Worm (Caenorhabditis elegans) whole organism, L4 larva: ENCODE results near the gene mvb-12.

Experiments used
- D1046.2 ChIP-seq: fragments of 200-800 bp; sonication (Bioruptor generic); IDR thresholded peaks from 2 replicates; pipeline ENCODE4 v1.3.6; 2022; ENCODE audit warnings: missing genetic modification characterization, missing compliant biosample characterization
- T20F7.1 ChIP-seq: fragments of 200-800 bp; sonication (Bioruptor generic); optimal IDR thresholded peaks from 2 replicates; lab custom pipeline; 2018; ENCODE audit warnings: mild to moderate bottlenecking, missing genetic modification characterization, missing compliant biosample characterization
- Y105C5A.15 ChIP-seq: fragments of 200-800 bp; sonication (Bioruptor generic); IDR thresholded peaks from 2 replicates; pipeline ENCODE4 v1.3.6; 2022; ENCODE audit warnings: missing genetic modification characterization, missing compliant biosample characterization
- Y48G9A.11 ChIP-seq: fragments of 200-800 bp; sonication (Bioruptor generic); IDR thresholded peaks from 2 replicates; pipeline ENCODE4 v1.3.6; 2022; ENCODE audit warnings: missing genetic modification reagents, missing genetic modification characterization, missing compliant biosample characterization
- aha-1 ChIP-seq: fragments of 150-350 bp; peaks from one replicate; lab custom pipeline; 2014; ENCODE audit warnings: missing biosample characterization, missing genetic modification characterization
- ceh-20 ChIP-seq: fragments of 200-800 bp; sonication (Bioruptor generic); IDR thresholded peaks from 2 replicates; pipeline ENCODE4 v1.3.6; 2022; ENCODE audit warnings: missing genetic modification reagents, missing genetic modification characterization, missing compliant biosample characterization
- ceh-44 ChIP-seq: fragments of 200-800 bp; sonication (Bioruptor generic); IDR thresholded peaks from 2 replicates; pipeline ENCODE4 v1.3.6; 2022; ENCODE audit warnings: missing genetic modification reagents, missing genetic modification characterization, missing compliant biosample characterization
- ctbp-1 ChIP-seq: fragments of 200-800 bp; sonication (Bioruptor generic); IDR thresholded peaks from 2 replicates; pipeline ENCODE4 v1.3.6; 2022; ENCODE audit warnings: missing genetic modification reagents, missing genetic modification characterization, missing compliant biosample characterization
- dmd-6 ChIP-seq: fragments of 200-800 bp; sonication (Bioruptor generic); IDR thresholded peaks from 2 replicates; pipeline ENCODE4 v1.3.6; 2022; ENCODE audit warnings: missing genetic modification reagents, missing genetic modification characterization, missing compliant biosample characterization
- dmd-9 ChIP-seq: fragments of 200-800 bp; sonication (Bioruptor generic); IDR thresholded peaks from 2 replicates; pipeline ENCODE4 v1.3.6; 2022; ENCODE audit warnings: missing genetic modification reagents, missing genetic modification characterization, missing compliant biosample characterization
- dpl-1 ChIP-seq: fragments of 150-350 bp; optimal IDR thresholded peaks from 2 replicates; lab custom pipeline; 2014; ENCODE audit warnings: missing biosample characterization, missing genetic modification reagents, missing genetic modification characterization
- duxl-1 ChIP-seq: sonication (generic microtip); optimal IDR thresholded peaks from 2 replicates; lab custom pipeline; 2016; ENCODE audit warnings: mild to moderate bottlenecking, missing genetic modification characterization, moderate library complexity, missing compliant biosample characterization; ENCODE audit not compliant: poor library complexity
- egl-43 ChIP-seq: fragments of 200-800 bp; sonication (Bioruptor generic); IDR thresholded peaks from 2 replicates; pipeline ENCODE4 v1.3.6; 2022; ENCODE audit warnings: missing genetic modification reagents, missing genetic modification characterization, missing compliant biosample characterization
- fkh-10 ChIP-seq: fragments of 150-350 bp; optimal IDR thresholded peaks from 2 replicates; lab custom pipeline; 2014; ENCODE audit warnings: missing biosample characterization, missing genetic modification reagents, missing genetic modification characterization
- lin-29 ChIP-seq: fragments of 200-800 bp; sonication (Bioruptor generic); IDR thresholded peaks from 2 replicates; pipeline ENCODE4 v1.3.6; 2022; ENCODE audit warnings: missing genetic modification reagents, missing genetic modification characterization, missing compliant biosample characterization
- lin-39 ChIP-seq: fragments of 150-350 bp; optimal IDR thresholded peaks from 2 replicates; lab custom pipeline; 2014; ENCODE audit warnings: missing biosample characterization, missing genetic modification reagents, missing genetic modification characterization
- lir-3 ChIP-seq: sonication (generic microtip); optimal IDR thresholded peaks from 2 replicates; lab custom pipeline; 2016; ENCODE audit warnings: mild to moderate bottlenecking, missing genetic modification characterization, missing compliant biosample characterization
- madf-5 ChIP-seq, 2 experiments: fragments of 200-800 bp; sonication (Bioruptor generic); IDR thresholded peaks; 2 replicates each; pipeline ENCODE4 v1.3.6; 2022; ENCODE audit warnings: missing compliant biosample characterization in 2 of 2, missing genetic modification characterization in 2 of 2
- madf-9 ChIP-seq: fragments of 200-800 bp; sonication (Bioruptor generic); conservative IDR thresholded peaks from 2 replicates; pipeline ENCODE4 v1.3.6; 2022; ENCODE audit warnings: missing genetic modification reagents, missing genetic modification characterization, missing compliant biosample characterization
- mdl-1 ChIP-seq, 2 experiments: fragments of 150-350 bp in 1 of 2; sonication (generic microtip) in 1 of 2; optimal IDR thresholded peaks; 2 replicates each; lab custom pipeline; 2014 to 2017; ENCODE audit warnings: missing biosample characterization in 2 of 2, missing genetic modification characterization in 2 of 2
- mep-1 ChIP-seq: fragments of 150-350 bp; sonication (generic microtip); optimal IDR thresholded peaks from 3 replicates; lab custom pipeline; 2014; ENCODE audit warnings: missing biosample characterization, missing genetic modification characterization
- mxl-2 ChIP-seq: fragments of 200-800 bp; sonication (Bioruptor generic); conservative IDR thresholded peaks from 2 replicates; pipeline ENCODE4 v1.3.6; 2022; ENCODE audit warnings: missing genetic modification reagents, missing genetic modification characterization, missing compliant biosample characterization
- nhr-11 ChIP-seq: fragments of 150-350 bp; optimal IDR thresholded peaks from 2 replicates; lab custom pipeline; 2014; ENCODE audit warnings: missing biosample characterization, missing genetic modification characterization
- nhr-25 ChIP-seq: sonication (generic microtip); optimal IDR thresholded peaks from 2 replicates; lab custom pipeline; 2017; ENCODE audit warnings: missing genetic modification characterization, mild to moderate bottlenecking, missing compliant biosample characterization, antibody characterized with exemption, moderate library complexity, borderline replicate concordance; ENCODE audit not compliant: insufficient read depth
- nhr-42 ChIP-seq: fragments of 200-800 bp; sonication (Bioruptor generic); IDR thresholded peaks from 2 replicates; pipeline ENCODE4 v1.3.6; 2022; ENCODE audit warnings: missing genetic modification characterization, missing compliant biosample characterization
- nhr-48 ChIP-seq: sonication (generic microtip); optimal IDR thresholded peaks from 2 replicates; lab custom pipeline; 2016; ENCODE audit warnings: mild to moderate bottlenecking, missing genetic modification characterization, missing compliant biosample characterization
- nhr-6 ChIP-seq: fragments of 150-350 bp; optimal IDR thresholded peaks from 2 replicates; lab custom pipeline; 2014; ENCODE audit warnings: missing biosample characterization, missing genetic modification characterization
- nhr-76 ChIP-seq: fragments of 150-350 bp; optimal IDR thresholded peaks from 2 replicates; lab custom pipeline; 2014; ENCODE audit warnings: missing biosample characterization, missing genetic modification characterization
- nhr-77 ChIP-seq: fragments of 150-350 bp; optimal IDR thresholded peaks from 2 replicates; lab custom pipeline; 2014; ENCODE audit warnings: missing biosample characterization, missing genetic modification characterization
- pha-4 ChIP-seq, 2 experiments: fragments of 150-350 bp in 1 of 2; fragments of 200-800 bp in 1 of 2; sonication (Bioruptor generic) in 1 of 2; IDR thresholded peaks in 1 of 2; optimal IDR thresholded peaks in 1 of 2; 2 replicates each; pipeline versions ENCODE4 v1.3.6 to Lab custom; 2014 to 2022; ENCODE audit warnings: missing genetic modification characterization in 2 of 2, missing genetic modification reagents in 2 of 2, missing biosample characterization in 1 of 2, missing compliant biosample characterization in 1 of 2
- php-3 ChIP-seq: fragments of 200-800 bp; sonication (Bioruptor generic); IDR thresholded peaks from 2 replicates; pipeline ENCODE4 v1.3.6; 2022; ENCODE audit warnings: missing genetic modification reagents, missing genetic modification characterization, missing compliant biosample characterization
- rbr-2 ChIP-seq: sonication (generic microtip); optimal IDR thresholded peaks from 2 replicates; lab custom pipeline; 2016; ENCODE audit warnings: missing genotype, missing genetic modification characterization, missing compliant biosample characterization
- set-16 ChIP-seq: fragments of 200-800 bp; sonication (Bioruptor generic); IDR thresholded peaks from 2 replicates; pipeline ENCODE4 v1.3.6; 2022; ENCODE audit warnings: missing genetic modification reagents, missing genetic modification characterization, missing compliant biosample characterization
- skn-1 ChIP-seq: fragments of 150-350 bp; optimal IDR thresholded peaks from 2 replicates; lab custom pipeline; 2014; ENCODE audit warnings: missing biosample characterization, missing genetic modification characterization
- snpc-1.2 ChIP-seq: fragments of 200-800 bp; sonication (Bioruptor generic); IDR thresholded peaks from 2 replicates; pipeline ENCODE4 v1.3.6; 2022; ENCODE audit warnings: missing genetic modification reagents, missing genetic modification characterization, missing compliant biosample characterization
- spr-1 ChIP-seq: sonication (generic microtip); optimal IDR thresholded peaks from 2 replicates; lab custom pipeline; 2016; ENCODE audit warnings: mild to moderate bottlenecking, missing genetic modification characterization, missing compliant biosample characterization
- unc-62 ChIP-seq, 3 experiments: fragments of 150-350 bp in 1 of 3; sonication (generic microtip); optimal IDR thresholded peaks in 2 of 3; peaks in 1 of 3; 1 replicate in 1 of 3; 2 replicates in 2 of 3; lab custom pipeline; 2014 to 2017; ENCODE audit warnings: missing biosample characterization in 3 of 3, missing genetic modification characterization in 3 of 3, missing genetic modification reagents in 3 of 3, missing genotype in 1 of 3
- vab-7 ChIP-seq: fragments of 200-800 bp; sonication (Bioruptor generic); IDR thresholded peaks from 2 replicates; pipeline ENCODE4 v1.3.6; 2022; ENCODE audit warnings: missing genetic modification reagents, missing genetic modification characterization, missing compliant biosample characterization
- zfp-3 ChIP-seq: fragments of 200-800 bp; sonication (Bioruptor generic); conservative IDR thresholded peaks from 2 replicates; pipeline ENCODE4 v1.3.6; 2022; ENCODE audit warnings: missing genetic modification reagents, missing genetic modification characterization, missing compliant biosample characterization
- zip-11 ChIP-seq: fragments of 200-800 bp; sonication (Bioruptor generic); IDR thresholded peaks from 2 replicates; pipeline ENCODE4 v1.3.6; 2022; ENCODE audit warnings: missing genetic modification characterization, missing compliant biosample characterization
- zip-2 ChIP-seq: fragments of 150-350 bp; optimal IDR thresholded peaks from 2 replicates; lab custom pipeline; 2014; ENCODE audit warnings: missing biosample characterization, missing genetic modification characterization

The mvb-12 gene

DNA sequence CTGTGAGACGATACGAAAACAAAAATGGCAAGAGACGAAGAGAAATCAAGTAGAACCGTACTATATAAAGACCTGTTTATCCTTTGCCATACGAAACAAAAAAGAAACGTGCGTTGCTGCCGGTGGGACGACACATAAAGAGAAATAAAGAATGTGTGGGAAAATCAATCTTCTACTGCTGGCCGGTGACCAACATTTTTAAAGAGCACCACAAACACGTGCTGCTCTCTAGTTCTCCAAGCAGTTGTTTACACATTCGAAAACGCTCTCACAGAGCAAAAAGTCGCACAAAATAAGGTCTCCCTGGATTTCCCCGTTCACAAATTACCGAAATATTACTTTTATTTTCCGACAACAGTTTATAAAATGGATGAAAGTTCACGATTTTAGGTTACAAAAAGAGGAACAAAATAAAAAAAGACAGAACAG, 40.8 kb upstream of the mvb-12 start, which contains the start of gene imp-3 (continued):
- TF ChIP-seq T20F7.1 (GFP tag; lab: Kevin White, UChicago), result peak; percentile 69
- TF ChIP-seq spr-1 (tag; lab: Kevin White, UChicago), result peak; percentile 18
- no peak for TF ChIP-seq lir-3 (tag; lab: Kevin White, UChicago)
- 0 out of 2 replicates have a peak, but pooled peaks have one; percentile 30 for TF ChIP-seq php-3 (GFP tag; lab: Robert Waterston, UW)
- peak; percentile 71; the same call in 1 of the 2 replicates for TF ChIP-seq pha-4 (GFP tag; IDR thresholded peaks at IDR 0.05; lab: Robert Waterston, UW)
- TF ChIP-seq pha-4 (tag; optimal IDR thresholded peaks at IDR 0.05; lab: Kevin White, UChicago), result peak; percentile 49
- peak; percentile 50; the same call in 1 of the 2 replicates for TF ChIP-seq ceh-20 (GFP tag; lab: Robert Waterston, UW)
- TF ChIP-seq mxl-2 (GFP tag; lab: Robert Waterston, UW), result peak; percentile 46; the same call in 1 of the 2 replicates
- peak; percentile 69; the same call in 1 of the 2 replicates for TF ChIP-seq D1046.2 (GFP tag; lab: Robert Waterston, UW)
- no peak for TF ChIP-seq skn-1 (tag; lab: Kevin White, UChicago)
- peak; percentile 64 for TF ChIP-seq rbr-2
- no peak for TF ChIP-seq nhr-77 (tag; lab: Kevin White, UChicago)
- peak; percentile 98 for TF ChIP-seq aha-1
- peak; percentile 66; the same call in 1 of the 2 replicates for TF ChIP-seq Y105C5A.15
- TF ChIP-seq zip-2 (tag; lab: Kevin White, UChicago), result no peak
- TF ChIP-seq lin-29 (GFP tag; lab: Robert Waterston, UW), result 0 out of 2 replicates have a peak, but pooled peaks have one; percentile 23
- TF ChIP-seq nhr-76 (tag; lab: Kevin White, UChicago), result no peak
- TF ChIP-seq zfp-3 (GFP tag; lab: Robert Waterston, UW), result peak; percentile 53
- TF ChIP-seq nhr-42, result 0 out of 2 replicates have a peak, but pooled peaks have one; percentile 9
- peak in 1 of 2 experiments; percentile 76; a peak in 2 of 4 replicates for TF ChIP-seq madf-5 (GFP tag; IDR thresholded peaks at IDR 0.05; lab: Robert Waterston, UW)
- peak; percentile 22; the same call in 1 of the 2 replicates for TF ChIP-seq ctbp-1 (GFP tag; lab: Robert Waterston, UW)
- no peak for TF ChIP-seq lin-39 (tag; lab: Kevin White, UChicago)

- TF ChIP-seq egl-43 (GFP tag; lab: Robert Waterston, UW) (peak; percentile 3; the same call in 1 of the 2 replicates), aha-1 (peak; percentile 59), nhr-76 (tag; lab: Kevin White, UChicago) (no peak), set-16 (GFP tag; lab: Robert Waterston, UW) (0 out of 2 replicates have a peak, but pooled peaks have one; percentile 12)
Measured at ce11 chrIV:7790151-7790691, 40.1 kb upstream of the mvb-12 start.

DNA sequence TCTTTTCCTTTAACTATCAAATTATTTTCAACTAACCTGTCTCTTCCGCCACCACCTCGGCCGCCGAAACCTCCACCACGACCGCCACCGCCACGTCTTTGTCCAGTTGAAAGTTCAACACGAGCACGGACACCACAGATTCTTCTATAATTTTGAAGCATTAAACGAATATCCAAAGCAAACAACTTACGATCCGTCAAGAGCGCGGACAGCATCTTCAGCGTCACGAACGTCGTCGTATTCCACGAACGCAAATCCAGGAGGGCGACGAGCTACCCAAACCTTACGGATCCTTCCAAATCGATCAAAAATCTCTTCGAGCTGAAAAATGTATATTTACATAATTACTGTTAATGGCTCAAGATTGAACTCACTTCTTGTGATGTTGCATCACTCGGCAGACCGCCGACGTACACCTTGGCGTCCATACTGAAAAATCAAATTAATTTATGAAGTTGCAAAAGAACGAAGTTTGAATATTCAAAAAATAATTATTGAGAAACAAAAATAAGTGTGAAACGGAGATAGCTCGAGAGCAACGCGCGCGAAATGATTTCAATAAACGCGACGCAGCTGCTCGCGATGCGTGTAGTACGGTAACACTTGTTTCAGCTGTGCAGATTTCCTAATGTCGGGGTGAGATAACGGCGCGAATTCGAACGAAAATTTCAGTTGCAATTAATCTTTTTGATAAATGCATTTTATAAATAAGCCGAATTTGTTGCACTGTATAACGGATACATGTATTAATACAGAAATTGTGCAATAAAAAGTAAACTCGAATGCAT, 39.3 kb upstream of the mvb-12 start, which contains the start of gene rsp-6:
rsp-6 (minus strand) TSS at position 429 of the 788 bp plus-strand sequence.
- peak; percentile 78 for TF ChIP-seq nhr-77 (tag; lab: Kevin White, UChicago)
- peak; percentile 91 for TF ChIP-seq mep-1 (tag; lab: Kevin White, UChicago)
- peak in 1 of 2 experiments; percentile 59 for TF ChIP-seq mdl-1 (tag; optimal IDR thresholded peaks at IDR 0.05; lab: Kevin White, UChicago)
- TF ChIP-seq dmd-9 (GFP tag; lab: Robert Waterston, UW), result no peak
- peak; percentile 72 for TF ChIP-seq madf-9 (GFP tag; lab: Robert Waterston, UW)
- TF ChIP-seq zip-11 (GFP tag; lab: Robert Waterston, UW), result 0 out of 2 replicates have a peak, but pooled peaks have one; percentile 11
- TF ChIP-seq Y48G9A.11 (GFP tag; lab: Robert Waterston, UW), result peak; percentile 18; the same call in 1 of the 2 replicates
- peak; percentile 58; the same call in 1 of the 2 replicates for TF ChIP-seq vab-7 (GFP tag; lab: Robert Waterston, UW)
- TF ChIP-seq D1046.2 (GFP tag; lab: Robert Waterston, UW), result peak; percentile 99
- TF ChIP-seq dpl-1 (GFP tag; lab: Kevin White, UChicago), result peak; percentile 92
- TF ChIP-seq unc-62 (GFP tag; optimal IDR thresholded peaks at IDR 0.05 in 1 of 2; lab: Kevin White, UChicago), result peak in 1 of 2 experiments; percentile 17
- no peak for TF ChIP-seq unc-62 (tag; optimal IDR thresholded peaks at IDR 0.05; lab: Kevin White, UChicago)
- peak; percentile 78 for TF ChIP-seq nhr-11 (tag; lab: Kevin White, UChicago)
- TF ChIP-seq nhr-76 (tag; lab: Kevin White, UChicago), result no peak
- peak; percentile 26; the same call in 1 of the 2 replicates for TF ChIP-seq dmd-6
- TF ChIP-seq duxl-1, result peak; percentile 44
- peak; percentile 16 for TF ChIP-seq nhr-48 (tag; lab: Kevin White, UChicago)
- peak; percentile 81 for TF ChIP-seq nhr-6 (tag; lab: Kevin White, UChicago)
- peak; percentile 29 for TF ChIP-seq nhr-25 (tag; lab: Kevin White, UChicago)
- peak; percentile 96 for TF ChIP-seq aha-1
- 0 out of 2 replicates have a peak, but pooled peaks have one; percentile 14 for TF ChIP-seq snpc-1.2
- peak; percentile 61 for TF ChIP-seq pha-4 (GFP tag; IDR thresholded peaks at IDR 0.05; lab: Robert Waterston, UW)
- peak; percentile 43 for TF ChIP-seq pha-4 (tag; optimal IDR thresholded peaks at IDR 0.05; lab: Kevin White, UChicago)
- TF ChIP-seq ceh-20 (GFP tag; lab: Robert Waterston, UW), result no peak
- peak; percentile 56; the same call in 1 of the 2 replicates for TF ChIP-seq ceh-44 (GFP tag; lab: Robert Waterston, UW)
- TF ChIP-seq fkh-10, result peak; percentile 50
